Worm (Caenorhabditis elegans): ENCODE measurements around the gene F35E8.6.

F35E8.6 gene

ce11 chrV:15940254-15940653 is 28.3 kb downstream of the F35E8.6 start, which contains the start of gene srw-55:
Gene srw-55, minus strand, starts transcription at chrV:15940354.
- no peak for TF ChIP-seq Y55F3AM.14 (GFP tag; optimal IDR thresholded peaks at IDR 0.05)
- no peak for TF ChIP-seq R02D3.7 (tag; optimal IDR thresholded peaks at IDR 0.05)
- TF ChIP-seq mdl-1 (tag; optimal IDR thresholded peaks at IDR 0.05) = no peak
- no peak for TF ChIP-seq nhr-10 (tag; optimal IDR thresholded peaks at IDR 0.05)
- TF ChIP-seq dmd-4 (tag; optimal IDR thresholded peaks at IDR 0.05) = no peak
- TF ChIP-seq lin-11 (tag; optimal IDR thresholded peaks at IDR 0.05) = no peak
- no peak for TF ChIP-seq elt-1 (tag; optimal IDR thresholded peaks at IDR 0.05)
- TF ChIP-seq lin-13 (GFP tag; optimal IDR thresholded peaks at IDR 0.05) = no peak
- no peak for TF ChIP-seq nhr-12 (tag; optimal IDR thresholded peaks at IDR 0.05)
- TF ChIP-seq zag-1 (tag; optimal IDR thresholded peaks at IDR 0.05) = no peak
- no peak for TF ChIP-seq nhr-25 (tag; optimal IDR thresholded peaks at IDR 0.05)
- TF ChIP-seq peb-1 (tag; optimal IDR thresholded peaks at IDR 0.05) = no peak
- no peak for TF ChIP-seq ztf-4 (tag; optimal IDR thresholded peaks at IDR 0.05)
- no peak for TF ChIP-seq nhr-129 (tag; optimal IDR thresholded peaks at IDR 0.05)
- no peak for TF ChIP-seq ceh-16 (tag; optimal IDR thresholded peaks at IDR 0.05)
- TF ChIP-seq mbf-1 (tag; optimal IDR thresholded peaks at IDR 0.05) = no peak
- TF ChIP-seq ama-1 (optimal IDR thresholded peaks at IDR 0.05) = no peak
- TF ChIP-seq nhr-77 (tag; optimal IDR thresholded peaks at IDR 0.05) = no peak
- TF ChIP-seq sem-4 (tag; optimal IDR thresholded peaks at IDR 0.05) = no peak

- TF ChIP-seq gmeb-1 (tag; optimal IDR thresholded peaks at IDR 0.05) (no peak), mbf-1 (tag; optimal IDR thresholded peaks at IDR 0.05) (no peak), ztf-1 (GFP tag; conservative IDR thresholded peaks at IDR 0.05) (no peak)
Observed at ce11 chrV:15943125-15943524, 31.2 kb downstream of the F35E8.6 start, which contains the start of gene srw-53. Gene srw-53, plus strand, starts transcription at chrV:15943425.

- TF ChIP-seq nhr-11 (tag; optimal IDR thresholded peaks at IDR 0.05) (no peak), mbf-1 (tag; optimal IDR thresholded peaks at IDR 0.05) (no peak), F13H6.1 (tag; optimal IDR thresholded peaks at IDR 0.05) (no peak), nhr-25 (tag; optimal IDR thresholded peaks at IDR 0.05) (no peak), lin-11 (tag; optimal IDR thresholded peaks at IDR 0.05) (no peak), sem-4 (tag; optimal IDR thresholded peaks at IDR 0.05) (no peak), sma-3 (GFP tag; optimal IDR thresholded peaks at IDR 0.05) (no peak)
Observed at ce11 chrV:15950903-15951302, 39.0 kb downstream of the F35E8.6 start, which contains the start of gene srw-59. Gene srw-59, minus strand, starts transcription at chrV:15951003.

ce11 chrV:15952762-15953161 is 40.8 kb downstream of the F35E8.6 start, which contains the start of gene srw-56:
Gene srw-56, minus strand, starts transcription at chrV:15952862.
- TF ChIP-seq blmp-1 (tag; optimal IDR thresholded peaks at IDR 0.05; ENCODE audit: insufficient read depth) (no peak), peb-1 (tag; optimal IDR thresholded peaks at IDR 0.05) (no peak), nhr-129 (tag; optimal IDR thresholded peaks at IDR 0.05) (no peak), nhr-12 (tag; optimal IDR thresholded peaks at IDR 0.05) (no peak), nhr-11 (tag; optimal IDR thresholded peaks at IDR 0.05) (no peak), dmd-4 (tag; optimal IDR thresholded peaks at IDR 0.05) (no peak), C34F6.9 (tag; optimal IDR thresholded peaks at IDR 0.05) (no peak), nhr-10 (tag; optimal IDR thresholded peaks at IDR 0.05) (no peak), lin-11 (tag; optimal IDR thresholded peaks at IDR 0.05) (no peak), ceh-82 (tag; optimal IDR thresholded peaks at IDR 0.05) (no peak), mdl-1 (tag; optimal IDR thresholded peaks at IDR 0.05) (no peak), ZK546.5 (tag; optimal IDR thresholded peaks at IDR 0.05) (no peak), Y55F3AM.14 (GFP tag; optimal IDR thresholded peaks at IDR 0.05) (no peak), egl-27 (tag; optimal IDR thresholded peaks at IDR 0.05) (no peak), elt-3 (tag; optimal IDR thresholded peaks at IDR 0.05) (no peak), ama-1 (optimal IDR thresholded peaks at IDR 0.05) (no peak), lin-13 (GFP tag; optimal IDR thresholded peaks at IDR 0.05) (no peak)

ce11 chrV:15954932-15955331 is 43.0 kb downstream of the F35E8.6 start, which contains the start of gene srw-57:
Gene srw-57, minus strand, starts transcription at chrV:15955032.
- no peak for TF ChIP-seq dmd-4 (tag; optimal IDR thresholded peaks at IDR 0.05)
- no peak for TF ChIP-seq mab-5 (tag; optimal IDR thresholded peaks at IDR 0.05)
- TF ChIP-seq Y55F3AM.14 (GFP tag; optimal IDR thresholded peaks at IDR 0.05) = no peak
- TF ChIP-seq nhr-6 (tag; optimal IDR thresholded peaks at IDR 0.05) = no peak
- no peak for TF ChIP-seq snpc-4 (tag; optimal IDR thresholded peaks at IDR 0.05)
- TF ChIP-seq mdl-1 (tag; optimal IDR thresholded peaks at IDR 0.05) = no peak
- TF ChIP-seq skn-1 (tag; optimal IDR thresholded peaks at IDR 0.05) = no peak
- TF ChIP-seq nhr-23 (tag; optimal IDR thresholded peaks at IDR 0.05) = no peak
- no peak for TF ChIP-seq nhr-129 (tag; optimal IDR thresholded peaks at IDR 0.05)
- TF ChIP-seq gmeb-1 (tag; optimal IDR thresholded peaks at IDR 0.05) = no peak
- no peak for TF ChIP-seq nhr-25 (tag; optimal IDR thresholded peaks at IDR 0.05)
- TF ChIP-seq nhr-12 (tag; optimal IDR thresholded peaks at IDR 0.05) = no peak
- no peak for TF ChIP-seq lin-39 (tag; optimal IDR thresholded peaks at IDR 0.05)
- TF ChIP-seq lsy-2 (tag; optimal IDR thresholded peaks at IDR 0.05) = no peak
- TF ChIP-seq peb-1 (tag; optimal IDR thresholded peaks at IDR 0.05) = no peak

Data from whole organism, L2 larva.